Worm (Caenorhabditis elegans): ENCODE results near the gene F08F8.6.

Gene F08F8.6

DNA sequence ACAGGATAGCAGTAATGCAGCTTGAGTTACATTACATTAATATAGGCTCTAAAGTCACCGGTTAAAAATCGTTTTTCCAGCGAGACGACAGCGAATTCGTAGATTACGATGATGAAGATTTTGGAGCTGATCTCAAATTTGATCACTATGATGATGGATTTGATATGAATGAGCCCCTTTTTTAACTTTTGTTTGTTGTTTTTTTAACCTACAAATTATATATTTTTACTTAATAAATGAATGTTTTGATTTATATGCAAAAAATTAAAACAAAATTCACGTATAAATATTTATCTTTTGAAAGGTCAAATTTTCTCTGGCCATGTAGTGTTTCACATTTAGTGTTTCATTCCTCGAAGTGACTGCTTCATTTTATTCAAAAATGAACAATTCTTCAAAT lies at the start of gene F08F8.6:
F08F8.6 (plus strand) TSS at position 301 of the 400 bp plus-strand sequence.
- TF ChIP-seq tbx-37 (GFP tag; conservative IDR thresholded peaks at IDR 0.05) (no peak), ceh-36 (tag; optimal IDR thresholded peaks at IDR 0.05) (no peak), sea-1 (GFP tag; conservative IDR thresholded peaks at IDR 0.05) (no peak), F13C5.2 (tag; optimal IDR thresholded peaks at IDR 0.05) (no peak), aly-1 (tag; optimal IDR thresholded peaks at IDR 0.05) (no peak), B0310.2 (tag; optimal IDR thresholded peaks at IDR 0.05) (no peak), ceh-13 (GFP tag; optimal IDR thresholded peaks at IDR 0.05) (no peak), pes-1 (GFP tag; IDR thresholded peaks at IDR 0.05) (no peak), ama-1 (optimal IDR thresholded peaks at IDR 0.05) (no peak), hmbx-1 (tag; optimal IDR thresholded peaks at IDR 0.05) (no peak), hmg-4 (GFP tag; optimal IDR thresholded peaks at IDR 0.05) (no peak), tra-4 (tag; optimal IDR thresholded peaks at IDR 0.05) (no peak), hnd-1 (tag; optimal IDR thresholded peaks at IDR 0.05) (no peak), ets-7 (tag; optimal IDR thresholded peaks at IDR 0.05) (no peak)

DNA sequence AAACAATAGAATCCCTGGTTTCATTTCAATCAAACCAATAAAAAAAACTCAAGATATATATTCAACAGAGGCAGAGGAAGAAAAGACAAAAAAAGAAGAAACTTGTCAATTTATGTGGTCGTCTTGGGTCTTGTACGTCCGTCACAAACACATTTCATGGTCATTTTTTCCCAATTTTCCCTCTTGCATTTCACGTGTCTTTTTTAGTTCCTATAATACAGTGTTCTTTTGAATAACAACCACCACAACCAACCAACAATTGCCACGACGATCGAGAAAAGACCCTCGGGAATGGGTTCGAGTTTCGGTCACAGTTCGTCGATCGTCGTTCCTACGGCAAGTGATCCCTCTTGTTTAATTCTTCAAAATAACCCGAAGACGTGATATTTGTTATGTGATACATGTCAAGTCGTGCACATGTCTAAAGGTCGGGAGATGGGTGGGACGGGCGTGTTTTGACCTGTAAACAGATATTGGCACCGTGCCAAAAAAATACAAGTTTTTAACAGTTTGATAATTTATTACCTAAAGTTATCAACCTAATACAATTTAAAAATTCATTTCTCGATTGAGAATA lies 47.3 kb upstream of the F08F8.6 start:
- TF ChIP-seq hnd-1 (tag; optimal IDR thresholded peaks at IDR 0.05) (no peak), ama-1 (optimal IDR thresholded peaks at IDR 0.05) (no peak), tbx-11 (GFP tag; IDR thresholded peaks at IDR 0.05) (no peak), ceh-13 (GFP tag; optimal IDR thresholded peaks at IDR 0.05) (no peak), ceh-36 (tag; optimal IDR thresholded peaks at IDR 0.05) (no peak), tbx-37 (GFP tag; conservative IDR thresholded peaks at IDR 0.05) (no peak)

DNA sequence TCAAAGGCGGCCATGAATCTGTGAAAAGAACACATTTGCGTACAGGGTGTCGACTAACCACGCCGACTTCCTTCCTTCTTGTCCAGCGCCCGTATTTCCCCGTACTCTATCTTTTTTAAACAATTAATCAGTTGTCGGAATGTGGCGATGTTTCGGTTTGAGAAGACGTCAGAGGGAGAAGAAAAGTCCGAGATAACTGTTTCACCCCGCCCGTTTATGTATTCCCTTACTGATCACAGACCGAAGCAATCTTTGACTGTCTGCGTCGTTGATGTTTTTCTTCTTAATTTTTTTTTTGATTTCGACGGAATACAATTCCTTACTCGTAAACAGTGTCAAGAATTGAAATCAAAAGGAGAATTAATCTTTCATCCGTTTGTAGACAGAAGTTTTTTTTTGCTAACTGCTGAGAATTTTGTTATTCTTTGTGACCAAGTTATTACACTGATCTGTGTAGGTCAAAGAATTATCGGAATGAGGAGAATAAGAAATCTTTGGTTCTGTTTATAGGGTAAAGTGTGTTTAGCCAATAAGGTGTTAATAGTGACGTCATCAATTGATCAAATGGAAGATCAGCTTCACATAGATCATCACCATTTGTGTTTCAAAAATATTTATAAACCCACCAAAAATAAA lies 46.3 kb upstream of the F08F8.6 start:
- TF ChIP-seq ceh-36 (tag; optimal IDR thresholded peaks at IDR 0.05) (no peak), sea-1 (GFP tag; conservative IDR thresholded peaks at IDR 0.05) (no peak), scrt-1 (GFP tag; IDR thresholded peaks at IDR 0.05) (no peak), tbx-37 (GFP tag; conservative IDR thresholded peaks at IDR 0.05) (no peak), tra-4 (tag; optimal IDR thresholded peaks at IDR 0.05) (no peak), pes-1 (GFP tag; IDR thresholded peaks at IDR 0.05) (no peak), B0310.2 (tag; optimal IDR thresholded peaks at IDR 0.05) (no peak), hmbx-1 (tag; optimal IDR thresholded peaks at IDR 0.05) (no peak)

- TF ChIP-seq hmbx-1 (tag; optimal IDR thresholded peaks at IDR 0.05) (no peak), tbx-37 (GFP tag; conservative IDR thresholded peaks at IDR 0.05) (no peak), scrt-1 (GFP tag; IDR thresholded peaks at IDR 0.05) (no peak), tbx-11 (GFP tag; IDR thresholded peaks at IDR 0.05) (no peak), hmg-4 (GFP tag; optimal IDR thresholded peaks at IDR 0.05) (no peak), pes-1 (GFP tag; IDR thresholded peaks at IDR 0.05) (no peak), aly-1 (tag; optimal IDR thresholded peaks at IDR 0.05) (no peak), flt-1 (GFP tag; IDR thresholded peaks at IDR 0.05) (no peak), ceh-36 (tag; optimal IDR thresholded peaks at IDR 0.05) (no peak), tra-4 (tag; optimal IDR thresholded peaks at IDR 0.05) (no peak), ceh-13 (GFP tag; optimal IDR thresholded peaks at IDR 0.05) (no peak), F13C5.2 (tag; optimal IDR thresholded peaks at IDR 0.05) (no peak), sea-1 (GFP tag; conservative IDR thresholded peaks at IDR 0.05) (no peak), B0310.2 (tag; optimal IDR thresholded peaks at IDR 0.05) (no peak), ama-1 (optimal IDR thresholded peaks at IDR 0.05) (no peak), ets-7 (tag; optimal IDR thresholded peaks at IDR 0.05) (no peak), hnd-1 (tag; optimal IDR thresholded peaks at IDR 0.05) (no peak)
Measured at ce11 chrIII:7298045-7298444, 45.4 kb upstream of the F08F8.6 start.

DNA sequence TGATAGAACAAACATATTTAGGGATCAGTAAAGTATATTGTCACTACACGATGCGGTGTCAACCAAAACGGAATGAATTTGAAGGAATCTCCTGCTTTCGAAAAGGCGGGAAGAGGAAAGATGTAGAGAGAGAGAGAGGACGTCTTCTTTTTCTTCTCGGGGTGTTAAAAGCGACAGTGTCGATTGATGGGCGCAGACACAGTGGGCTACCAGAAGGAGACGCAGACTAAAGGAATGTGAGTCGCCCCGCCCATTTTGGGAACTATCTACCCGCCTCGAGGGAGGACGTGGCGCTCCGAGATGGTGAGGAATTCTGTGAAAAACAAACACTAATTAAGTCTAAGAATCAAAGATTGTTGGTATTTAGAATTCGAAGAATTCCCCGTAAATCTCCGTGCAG lies 44.0 kb upstream of the F08F8.6 start, which contains the start of the genes B0361.14 and B0361.9:
B0361.14 (minus strand) TSS at position 66 of the 400 bp plus-strand sequence.
B0361.9 (minus strand) TSS at position 166 of the 400 bp plus-strand sequence.
- TF ChIP-seq sea-1 (GFP tag; conservative IDR thresholded peaks at IDR 0.05) (no peak), tbx-37 (GFP tag; conservative IDR thresholded peaks at IDR 0.05) (no peak), flt-1 (GFP tag; IDR thresholded peaks at IDR 0.05) (no peak), F13C5.2 (tag; optimal IDR thresholded peaks at IDR 0.05) (no peak), ama-1 (optimal IDR thresholded peaks at IDR 0.05) (no peak), pes-1 (GFP tag; IDR thresholded peaks at IDR 0.05) (no peak), ets-7 (tag; optimal IDR thresholded peaks at IDR 0.05) (no peak), tra-4 (tag; optimal IDR thresholded peaks at IDR 0.05) (no peak), hnd-1 (tag; optimal IDR thresholded peaks at IDR 0.05) (no peak), hmbx-1 (tag; optimal IDR thresholded peaks at IDR 0.05) (no peak), ceh-13 (GFP tag; optimal IDR thresholded peaks at IDR 0.05) (no peak), tbx-11 (GFP tag; IDR thresholded peaks at IDR 0.05) (no peak), scrt-1 (GFP tag; IDR thresholded peaks at IDR 0.05) (no peak), aly-1 (tag; optimal IDR thresholded peaks at IDR 0.05) (no peak), B0310.2 (tag; optimal IDR thresholded peaks at IDR 0.05) (no peak), hmg-4 (GFP tag; optimal IDR thresholded peaks at IDR 0.05) (no peak), ceh-36 (tag; optimal IDR thresholded peaks at IDR 0.05) (no peak)

ce11 chrIII:7300169-7300568 lies 43.3 kb upstream of the F08F8.6 start:
- no peak for TF ChIP-seq flt-1 (GFP tag; IDR thresholded peaks at IDR 0.05)
- no peak for TF ChIP-seq F13C5.2 (tag; optimal IDR thresholded peaks at IDR 0.05)
- no peak for TF ChIP-seq ceh-36 (tag; optimal IDR thresholded peaks at IDR 0.05)
- no peak for TF ChIP-seq aly-1 (tag; optimal IDR thresholded peaks at IDR 0.05)
- no peak for TF ChIP-seq ama-1 (optimal IDR thresholded peaks at IDR 0.05)
- TF ChIP-seq tra-4 (tag; optimal IDR thresholded peaks at IDR 0.05) = no peak
- no peak for TF ChIP-seq hnd-1 (tag; optimal IDR thresholded peaks at IDR 0.05)
- no peak for TF ChIP-seq ceh-13 (GFP tag; optimal IDR thresholded peaks at IDR 0.05)
- no peak for TF ChIP-seq pes-1 (GFP tag; IDR thresholded peaks at IDR 0.05)
- no peak for TF ChIP-seq ets-7 (tag; optimal IDR thresholded peaks at IDR 0.05)
- no peak for TF ChIP-seq scrt-1 (GFP tag; IDR thresholded peaks at IDR 0.05)
- no peak for TF ChIP-seq tbx-37 (GFP tag; conservative IDR thresholded peaks at IDR 0.05)
- no peak for TF ChIP-seq hmbx-1 (tag; optimal IDR thresholded peaks at IDR 0.05)
- no peak for TF ChIP-seq hmg-4 (GFP tag; optimal IDR thresholded peaks at IDR 0.05)

ce11 chrIII:7300763-7301162 lies 42.7 kb upstream of the F08F8.6 start:
- TF ChIP-seq flt-1 (GFP tag; IDR thresholded peaks at IDR 0.05) = no peak
- TF ChIP-seq ceh-13 (GFP tag; optimal IDR thresholded peaks at IDR 0.05) = no peak
- no peak for TF ChIP-seq scrt-1 (GFP tag; IDR thresholded peaks at IDR 0.05)

Measured in whole organism, early embryonic.